Worm (Caenorhabditis elegans): ENCODE data around the gene F56A8.9.

F56A8.9 gene

DNA sequence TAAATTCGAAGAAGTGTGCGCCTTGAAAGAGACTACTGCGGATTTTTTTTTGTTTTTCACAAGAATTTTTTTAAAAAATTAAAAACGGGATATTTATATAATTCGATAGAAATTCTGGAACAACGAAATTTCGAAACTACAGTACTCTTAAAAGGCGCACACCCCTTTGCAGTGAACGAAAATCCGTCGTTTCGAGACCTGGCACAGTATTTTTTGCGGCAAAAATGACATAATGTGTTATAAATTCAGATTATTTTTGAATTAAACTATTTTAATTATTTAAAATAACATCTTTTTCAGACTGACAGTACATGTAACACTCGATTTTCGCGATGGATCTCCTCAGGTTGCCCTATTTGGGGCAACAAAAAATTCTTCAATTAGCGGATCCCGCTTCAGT is 8.5 kb downstream of the F56A8.9 start, which contains the start of gene F56A8.4:
Gene F56A8.4 (plus strand): TSS at position 301 of the 400 bp plus-strand sequence.
- no peak for TF ChIP-seq ref-2 (tag; optimal IDR thresholded peaks at IDR 0.05)

DNA sequence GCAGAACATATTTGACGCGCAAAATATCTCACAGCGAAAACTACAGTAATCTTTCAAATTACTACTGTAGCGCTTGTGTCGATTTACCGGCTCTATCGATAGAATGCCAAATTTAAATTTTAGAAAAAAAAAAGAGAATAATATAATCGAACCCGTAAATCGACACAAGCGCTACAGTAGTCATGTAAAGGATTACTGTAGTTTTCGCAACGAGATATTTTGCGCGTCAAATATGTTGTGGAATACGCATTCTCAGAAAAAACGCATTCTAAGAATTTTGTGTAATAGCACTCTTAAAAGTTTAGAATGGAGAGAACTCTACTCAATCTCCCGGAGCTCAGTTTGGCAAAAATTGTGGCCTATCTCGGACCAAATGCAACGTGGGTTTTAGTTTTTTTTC is 11.1 kb downstream of the F56A8.9 start, which contains the start of gene F56A8.5:
Gene F56A8.5 (plus strand): TSS at position 301 of the 400 bp plus-strand sequence.
- TF ChIP-seq hlh-6 (tag; optimal IDR thresholded peaks at IDR 0.05) (no peak), C08G9.2 (tag; optimal IDR thresholded peaks at IDR 0.05) (no peak), ceh-22 (tag; optimal IDR thresholded peaks at IDR 0.05) (no peak), tbx-2 (tag; optimal IDR thresholded peaks at IDR 0.05) (no peak), elt-2 (tag; optimal IDR thresholded peaks at IDR 0.05) (no peak), fax-1 (tag; optimal IDR thresholded peaks at IDR 0.05) (no peak), hlh-13 (GFP tag; optimal IDR thresholded peaks at IDR 0.05) (no peak), ceh-19 (GFP tag; optimal IDR thresholded peaks at IDR 0.05) (no peak), ceh-31 (tag; optimal IDR thresholded peaks at IDR 0.05) (no peak), syd-9 (tag; optimal IDR thresholded peaks at IDR 0.05) (no peak), dmd-4 (tag; optimal IDR thresholded peaks at IDR 0.05; ENCODE audit: borderline replicate concordance) (no peak), ceh-48 (tag; optimal IDR thresholded peaks at IDR 0.05) (no peak), fkh-10 (GFP tag; optimal IDR thresholded peaks at IDR 0.05) (no peak), K02D7.2 (tag; optimal IDR thresholded peaks at IDR 0.05) (no peak)

DNA sequence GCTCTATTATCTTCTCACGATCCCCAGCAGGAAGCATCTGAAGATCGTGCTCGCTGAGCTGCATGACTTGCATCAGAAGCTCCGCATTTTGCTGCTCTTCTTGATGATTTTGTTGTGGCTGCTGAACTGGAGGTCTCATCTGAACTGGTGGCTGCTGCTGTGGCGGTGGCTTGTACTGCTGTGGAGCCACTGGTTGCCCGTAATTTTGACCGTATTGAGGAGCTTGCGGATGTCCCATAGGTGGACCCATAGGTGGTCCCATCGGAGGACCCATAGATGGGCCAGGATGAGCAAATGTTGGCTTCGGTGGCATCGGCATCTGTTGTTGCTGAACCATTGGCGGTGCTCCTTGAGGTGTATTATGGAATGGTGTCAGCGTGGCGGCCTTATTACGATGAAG is 12.6 kb downstream of the F56A8.9 start:
- TF ChIP-seq hlh-15 (tag; optimal IDR thresholded peaks at IDR 0.05) (no peak), dmd-4 (tag; optimal IDR thresholded peaks at IDR 0.05; ENCODE audit: borderline replicate concordance) (no peak)

DNA sequence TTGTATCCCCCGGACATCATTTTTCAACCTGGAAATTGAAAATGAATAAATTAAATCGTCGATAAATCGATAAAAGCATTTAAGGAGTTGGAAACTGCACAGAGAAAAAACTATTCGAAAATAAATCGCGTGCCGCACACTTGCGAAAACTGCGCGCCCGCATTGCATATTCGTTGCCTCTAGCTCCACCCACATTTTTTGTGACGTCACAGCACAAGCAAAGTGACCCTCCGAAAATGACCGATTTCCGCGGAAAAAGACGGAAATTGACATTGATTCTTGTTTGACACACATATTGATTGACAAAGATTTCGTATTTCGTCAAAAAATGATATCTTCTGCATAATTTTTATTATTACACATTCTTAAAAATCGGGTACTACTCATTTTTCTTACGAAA is 14.4 kb downstream of the F56A8.9 start, which contains the start of gene cpf-2:
Gene cpf-2 (minus strand): TSS at position 28 of the 400 bp plus-strand sequence.
- peak; percentile 47 for TF ChIP-seq unc-42 (tag; optimal IDR thresholded peaks at IDR 0.05)
- TF ChIP-seq sdc-2 (tag; optimal IDR thresholded peaks at IDR 0.05), result peak; percentile 31
- TF ChIP-seq che-1 (tag; optimal IDR thresholded peaks at IDR 0.05), result peak; percentile 55
- TF ChIP-seq fkh-6 (tag; optimal IDR thresholded peaks at IDR 0.05), result peak; percentile 45
- no peak for TF ChIP-seq sox-2 (GFP tag; IDR thresholded peaks at IDR 0.05)
- TF ChIP-seq ceh-34 (tag; optimal IDR thresholded peaks at IDR 0.05), result peak; percentile 62
- peak; percentile 38 for TF ChIP-seq lim-6 (tag; optimal IDR thresholded peaks at IDR 0.05)
- TF ChIP-seq ceh-30 (tag; optimal IDR thresholded peaks at IDR 0.05), result peak; percentile 62
- TF ChIP-seq pha-4 (tag; optimal IDR thresholded peaks at IDR 0.05), result no peak
- TF ChIP-seq hlh-6 (tag; optimal IDR thresholded peaks at IDR 0.05), result peak; percentile 55
- TF ChIP-seq npax-4 (tag; optimal IDR thresholded peaks at IDR 0.05), result peak; percentile 11
- peak; percentile 70 for TF ChIP-seq rnt-1 (tag; optimal IDR thresholded peaks at IDR 0.05)
- TF ChIP-seq zip-5 (tag; optimal IDR thresholded peaks at IDR 0.05), result peak; percentile 46
- peak; percentile 52 for TF ChIP-seq C38D4.7 (GFP tag; optimal IDR thresholded peaks at IDR 0.05)
- no peak for TF ChIP-seq ceh-22 (tag; optimal IDR thresholded peaks at IDR 0.05)
- no peak for TF ChIP-seq ets-4 (tag; optimal IDR thresholded peaks at IDR 0.05)
- no peak for TF ChIP-seq ceh-6 (GFP tag; optimal IDR thresholded peaks at IDR 0.05)
- TF ChIP-seq dve-1 (tag; optimal IDR thresholded peaks at IDR 0.05), result no peak
- no peak for TF ChIP-seq unc-55 (GFP tag; optimal IDR thresholded peaks at IDR 0.05)
- TF ChIP-seq odd-2 (tag; optimal IDR thresholded peaks at IDR 0.05), result peak; percentile 42
- peak; percentile 26 for TF ChIP-seq lin-11 (tag; optimal IDR thresholded peaks at IDR 0.05)
- peak; percentile 13 for TF ChIP-seq tbx-7 (tag; optimal IDR thresholded peaks at IDR 0.05)
- peak; percentile 16 for TF ChIP-seq sox-4 (tag; optimal IDR thresholded peaks at IDR 0.05)
- peak; percentile 72 for TF ChIP-seq ahr-1 (tag; optimal IDR thresholded peaks at IDR 0.05)
- TF ChIP-seq dmd-4 (tag; optimal IDR thresholded peaks at IDR 0.05; ENCODE audit: borderline replicate concordance), result no peak
- TF ChIP-seq pha-2 (tag; optimal IDR thresholded peaks at IDR 0.05), result peak; percentile 32
- peak; percentile 10 for TF ChIP-seq hlh-30 (tag; optimal IDR thresholded peaks at IDR 0.05; ENCODE audit: insufficient read depth)
- TF ChIP-seq gmeb-2 (tag; optimal IDR thresholded peaks at IDR 0.05), result peak; percentile 41
- TF ChIP-seq unc-86 (tag; optimal IDR thresholded peaks at IDR 0.05), result peak; percentile 65
- TF ChIP-seq F13H6.1 (tag; optimal IDR thresholded peaks at IDR 0.05), result peak; percentile 71
- no peak for TF ChIP-seq fkh-10 (GFP tag; optimal IDR thresholded peaks at IDR 0.05)
- TF ChIP-seq pag-3 (tag; optimal IDR thresholded peaks at IDR 0.05; ENCODE audit: borderline replicate concordance), result no peak
- TF ChIP-seq ref-2 (tag; optimal IDR thresholded peaks at IDR 0.05), result peak; percentile 89
- TF ChIP-seq Y22D7AL.16 (tag; optimal IDR thresholded peaks at IDR 0.05), result no peak
- TF ChIP-seq ceh-19 (GFP tag; optimal IDR thresholded peaks at IDR 0.05), result peak; percentile 57
- no peak for TF ChIP-seq nhr-11 (tag; optimal IDR thresholded peaks at IDR 0.05)
- TF ChIP-seq hlh-13 (GFP tag; optimal IDR thresholded peaks at IDR 0.05), result no peak
- TF ChIP-seq nhr-232 (tag; optimal IDR thresholded peaks at IDR 0.05), result peak; percentile 39

All from whole organism, late embryonic.